Fruit fly (Drosophila melanogaster) whole organism, embryonic: ENCODE data around the gene Iris.
A peak's percentile ranks its signal among the peaks of the same experiment; 100 is the strongest.

Experiments
- Awh ChIP-seq: fragments of 200-800 bp; sonication (Bioruptor generic); IDR thresholded peaks from 2 replicates; pipeline ENCODE4, ENCODE4 v1.3.6; 2022; ENCODE audit warnings: missing biosample characterization, missing genetic modification characterization
- B-H2 ChIP-seq: fragments of 200-800 bp; sonication (Bioruptor generic); optimal IDR thresholded peaks from 2 replicates; lab custom pipeline; 2018; ENCODE audit warnings: missing biosample characterization, mild to moderate bottlenecking, missing genetic modification characterization
- Bdp1 ChIP-seq: fragments of 200-800 bp; sonication (Bioruptor generic); optimal IDR thresholded peaks from 3 replicates; lab custom pipeline; 2016; ENCODE audit warnings: missing biosample characterization, missing genetic modification characterization
- BtbVII ChIP-seq: fragments of 200-800 bp; sonication (Bioruptor generic); optimal IDR thresholded peaks from 3 replicates; lab custom pipeline; 2017; ENCODE audit warnings: missing biosample characterization, mild to moderate bottlenecking, missing genetic modification characterization
- CG10267 ChIP-seq: fragments of 200-800 bp; sonication (Bioruptor generic); optimal IDR thresholded peaks from 2 replicates; lab custom pipeline; 2018; ENCODE audit warnings: missing biosample characterization, mild to moderate bottlenecking, missing genetic modification characterization, moderate library complexity
- CG10274 ChIP-seq: fragments of 200-800 bp; sonication (Bioruptor generic); optimal IDR thresholded peaks from 3 replicates; lab custom pipeline; 2017; ENCODE audit warnings: missing biosample characterization, mild to moderate bottlenecking, missing genetic modification characterization
- CG11085 ChIP-seq: fragments of 200-800 bp; sonication (Bioruptor generic); IDR thresholded peaks from 2 replicates; pipeline ENCODE4 v1.3.6; 2022; ENCODE audit warnings: missing biosample characterization, missing genetic modification characterization
- CG11456 ChIP-seq: fragments of 200-800 bp; sonication (Bioruptor generic); IDR thresholded peaks from 3 replicates; pipeline ENCODE4 v1.3.6; 2022; ENCODE audit warnings: missing biosample characterization, missing genetic modification characterization
- CG12155 ChIP-seq: fragments of 200-800 bp; sonication (Bioruptor generic); optimal IDR thresholded peaks from 3 replicates; lab custom pipeline; 2016; ENCODE audit warnings: missing biosample characterization, missing genetic modification characterization
- CG12942 ChIP-seq: fragments of 200-800 bp; sonication (Bioruptor generic); optimal IDR thresholded peaks from 3 replicates; lab custom pipeline; 2016; ENCODE audit warnings: missing biosample characterization, missing genetic modification characterization
- CG13296 ChIP-seq: fragments of 200-800 bp; sonication (Bioruptor generic); optimal IDR thresholded peaks from 3 replicates; lab custom pipeline; 2018; ENCODE audit warnings: missing biosample characterization, mild to moderate bottlenecking, missing genetic modification characterization
- CG14441 ChIP-seq: fragments of 200-800 bp; sonication (Bioruptor generic); IDR thresholded peaks from 2 replicates; pipeline ENCODE4 v1.3.6; 2022; ENCODE audit warnings: missing biosample characterization, missing genetic modification characterization
- CG14860 ChIP-seq: fragments of 200-800 bp; sonication (Bioruptor generic); IDR thresholded peaks from 3 replicates; pipeline ENCODE4 v1.3.6; 2022; ENCODE audit warnings: missing biosample characterization, missing genetic modification characterization; ENCODE audit not compliant: partially characterized antibody
- CG16813 ChIP-seq: fragments of 200-800 bp; sonication (Bioruptor generic); IDR thresholded peaks from 3 replicates; pipeline ENCODE4 v1.3.6; 2022; ENCODE audit warnings: missing biosample characterization, missing genetic modification characterization; ENCODE audit not compliant: partially characterized antibody
- CG17359 ChIP-seq: fragments of 200-800 bp; sonication (Bioruptor generic); optimal IDR thresholded peaks from 3 replicates; lab custom pipeline; 2018; ENCODE audit warnings: missing biosample characterization, mild to moderate bottlenecking, missing genetic modification characterization, moderate library complexity
- CG17829 ChIP-seq: fragments of 200-800 bp; optimal IDR thresholded peaks from 2 replicates; lab custom pipeline; 2019; ENCODE audit warnings: missing biosample characterization, mild to moderate bottlenecking, missing genetic modification characterization, moderate library complexity
- CG2116 ChIP-seq: fragments of 200-800 bp; sonication (Bioruptor generic); optimal IDR thresholded peaks from 3 replicates; lab custom pipeline; 2018; ENCODE audit warnings: missing biosample characterization, mild to moderate bottlenecking, missing genetic modification characterization
- CG31441 ChIP-seq: fragments of 200-800 bp; sonication (Bioruptor generic); IDR thresholded peaks from 2 replicates; pipeline ENCODE4 v1.3.6; 2022; ENCODE audit warnings: missing biosample characterization, missing genetic modification characterization
- CG42726 ChIP-seq: fragments of 200-800 bp; sonication (Bioruptor generic); IDR thresholded peaks from 2 replicates; pipeline ENCODE4 v1.3.6; 2022; ENCODE audit warnings: missing biosample characterization, missing genetic modification characterization; ENCODE audit not compliant: partially characterized antibody
- CG4282 ChIP-seq: fragments of 200-800 bp; sonication (Bioruptor generic); optimal IDR thresholded peaks from 2 replicates; lab custom pipeline; 2016; ENCODE audit warnings: missing biosample characterization, missing genetic modification characterization
- CG4328 ChIP-seq: fragments of 200-800 bp; sonication (Bioruptor generic); optimal IDR thresholded peaks from 3 replicates; lab custom pipeline; 2017; ENCODE audit warnings: missing biosample characterization, missing genetic modification reagents, missing genetic modification characterization
- CG43689 ChIP-seq: fragments of 200-800 bp; sonication (Bioruptor generic); IDR thresholded peaks from 2 replicates; pipeline ENCODE4 v1.3.6; 2022; ENCODE audit warnings: missing biosample characterization, missing genetic modification characterization
- CG6654 ChIP-seq: fragments of 200-800 bp; sonication (Bioruptor generic); optimal IDR thresholded peaks from 2 replicates; lab custom pipeline; 2017; ENCODE audit warnings: missing biosample characterization, mild to moderate bottlenecking, missing genetic modification characterization
- CG8944 ChIP-seq: fragments of 200-800 bp; sonication (Bioruptor generic); optimal IDR thresholded peaks from 3 replicates; lab custom pipeline; 2016; ENCODE audit warnings: missing biosample characterization, missing genetic modification characterization
- Dip3 ChIP-seq: fragments of 200-800 bp; sonication (Bioruptor generic); optimal IDR thresholded peaks from 3 replicates; lab custom pipeline; 2016; ENCODE audit warnings: missing biosample characterization, missing genetic modification characterization
- HLH4C ChIP-seq: fragments of 200-800 bp; sonication (Bioruptor generic); IDR thresholded peaks from 3 replicates; pipeline ENCODE4 v1.3.6; 2022; ENCODE audit warnings: missing biosample characterization, missing genetic modification characterization; ENCODE audit not compliant: partially characterized antibody
- Mes4 ChIP-seq: fragments of 200-800 bp; sonication (Bioruptor generic); optimal IDR thresholded peaks from 2 replicates; lab custom pipeline; 2016; ENCODE audit warnings: missing biosample characterization, missing genetic modification characterization
- Mrtf ChIP-seq: fragments of 200-800 bp; sonication (Bioruptor generic); IDR thresholded peaks from 3 replicates; pipeline ENCODE4 v1.3.6; 2022; ENCODE audit warnings: missing biosample characterization, missing genetic modification characterization
- NC2β ChIP-seq: fragments of 200-800 bp; sonication (Bioruptor generic); optimal IDR thresholded peaks from 2 replicates; lab custom pipeline; 2016; ENCODE audit warnings: missing biosample characterization, missing genetic modification characterization
- Nf-YC ChIP-seq: fragments of 200-800 bp; optimal IDR thresholded peaks from 3 replicates; lab custom pipeline; 2019; ENCODE audit warnings: missing biosample characterization, mild to moderate bottlenecking, missing genetic modification characterization, moderate library complexity
- Spps ChIP-seq: fragments of 200-800 bp; sonication (Bioruptor generic); optimal IDR thresholded peaks from 2 replicates; lab custom pipeline; 2018; ENCODE audit warnings: missing biosample characterization, mild to moderate bottlenecking, missing genetic modification characterization
- Ssrp ChIP-seq: fragments of 200-800 bp; sonication (Bioruptor generic); optimal IDR thresholded peaks from 2 replicates; lab custom pipeline; 2018; ENCODE audit warnings: missing biosample characterization, mild to moderate bottlenecking, missing genetic modification characterization, moderate library complexity
- Tbp ChIP-seq: fragments of >200 bp; optimal IDR thresholded peaks from 2 replicates; lab custom pipeline; 2018; ENCODE audit warnings: missing biosample characterization, missing genetic modification characterization
- ab ChIP-seq: fragments of 200-800 bp; sonication (Bioruptor generic); optimal IDR thresholded peaks from 2 replicates; lab custom pipeline; 2016; ENCODE audit warnings: missing biosample characterization, missing genetic modification characterization
- ase ChIP-seq: fragments of 200-800 bp; sonication (Bioruptor generic); IDR thresholded peaks from 3 replicates; pipeline ENCODE4 v1.3.6; 2022; ENCODE audit warnings: missing biosample characterization, missing genetic modification characterization
- bbx ChIP-seq: fragments of 200-800 bp; sonication (Bioruptor generic); IDR thresholded peaks from 2 replicates; pipeline ENCODE4 v1.3.6; 2022; ENCODE audit warnings: missing biosample characterization, missing genetic modification characterization; ENCODE audit not compliant: partially characterized antibody
- bowl ChIP-seq: fragments of 200-800 bp; sonication (Bioruptor generic); IDR thresholded peaks from 2 replicates; pipeline ENCODE4 v1.3.6; 2022; ENCODE audit warnings: missing biosample characterization, missing genetic modification characterization
- cato ChIP-seq: fragments of 200-800 bp; sonication (Bioruptor generic); optimal IDR thresholded peaks from 2 replicates; lab custom pipeline; 2016; ENCODE audit warnings: missing biosample characterization, missing genetic modification characterization, borderline replicate concordance
- chm ChIP-seq: fragments of 200-800 bp; sonication (Bioruptor generic); IDR thresholded peaks from 2 replicates; pipeline ENCODE4 v1.3.6; 2022; ENCODE audit warnings: missing biosample characterization, missing genetic modification characterization
- eyg ChIP-seq: fragments of 200-800 bp; sonication (Bioruptor generic); optimal IDR thresholded peaks from 3 replicates; lab custom pipeline; 2016; ENCODE audit warnings: missing biosample characterization, missing genetic modification characterization
- ind ChIP-seq: fragments of 200-800 bp; sonication (Bioruptor generic); optimal IDR thresholded peaks from 3 replicates; lab custom pipeline; 2016; ENCODE audit warnings: missing biosample characterization, missing genetic modification characterization
- insv ChIP-seq, 2 experiments: fragments of 200-800 bp; sonication (Bioruptor generic); optimal IDR thresholded peaks; 3 replicates each; lab custom pipeline; 2016 to 2018; ENCODE audit warnings: missing biosample characterization in 2 of 2, missing genetic modification characterization in 2 of 2
- kah ChIP-seq: fragments of 200-800 bp; sonication (Bioruptor generic); optimal IDR thresholded peaks from 2 replicates; lab custom pipeline; 2018; ENCODE audit warnings: missing biosample characterization, mild to moderate bottlenecking, missing genetic modification characterization
- knrl ChIP-seq: fragments of 200-800 bp; sonication (Bioruptor generic); IDR thresholded peaks from 3 replicates; pipeline ENCODE4 v1.3.6; 2022; ENCODE audit warnings: missing biosample characterization, missing genetic modification characterization; ENCODE audit not compliant: partially characterized antibody
- lab ChIP-seq: fragments of 200-800 bp; sonication (Bioruptor generic); optimal IDR thresholded peaks from 3 replicates; lab custom pipeline; 2017; ENCODE audit warnings: missing biosample characterization, missing genetic modification characterization, mild to moderate bottlenecking, moderate library complexity, missing genetic modification reagents
- pnt ChIP-seq: fragments of 200-800 bp; sonication (Bioruptor generic); optimal IDR thresholded peaks from 3 replicates; lab custom pipeline; 2016; ENCODE audit warnings: missing biosample characterization, missing genetic modification characterization
- row ChIP-seq: fragments of 200-800 bp; sonication (Bioruptor generic); IDR thresholded peaks from 3 replicates; pipeline ENCODE4 v1.3.6; 2022; ENCODE audit warnings: missing biosample characterization, missing genetic modification characterization
- sna ChIP-seq: fragments of 200-800 bp; sonication (Bioruptor generic); IDR thresholded peaks from 2 replicates; pipeline ENCODE4 v1.3.6; 2022; ENCODE audit warnings: missing biosample characterization, missing genetic modification characterization; ENCODE audit not compliant: partially characterized antibody
- sr ChIP-seq: fragments of 200-800 bp; sonication (Bioruptor generic); IDR thresholded peaks from 3 replicates; pipeline ENCODE4 v1.3.6; 2022; ENCODE audit warnings: missing biosample characterization, missing genetic modification characterization
- twi ChIP-seq: fragments of 200-800 bp; optimal IDR thresholded peaks from 2 replicates; lab custom pipeline; 2019; ENCODE audit warnings: missing biosample characterization, mild to moderate bottlenecking, missing genetic modification characterization, moderate library complexity
- z ChIP-seq: fragments of 200-800 bp; sonication (Bioruptor generic); IDR thresholded peaks from 3 replicates; pipeline ENCODE4 v1.3.6; 2022; ENCODE audit warnings: missing biosample characterization, missing genetic modification characterization
- zen ChIP-seq: fragments of 200-800 bp; sonication (Bioruptor generic); optimal IDR thresholded peaks from 3 replicates; lab custom pipeline; 2018; ENCODE audit warnings: missing biosample characterization, mild to moderate bottlenecking, missing genetic modification characterization, moderate library complexity

Gene Iris

DNA sequence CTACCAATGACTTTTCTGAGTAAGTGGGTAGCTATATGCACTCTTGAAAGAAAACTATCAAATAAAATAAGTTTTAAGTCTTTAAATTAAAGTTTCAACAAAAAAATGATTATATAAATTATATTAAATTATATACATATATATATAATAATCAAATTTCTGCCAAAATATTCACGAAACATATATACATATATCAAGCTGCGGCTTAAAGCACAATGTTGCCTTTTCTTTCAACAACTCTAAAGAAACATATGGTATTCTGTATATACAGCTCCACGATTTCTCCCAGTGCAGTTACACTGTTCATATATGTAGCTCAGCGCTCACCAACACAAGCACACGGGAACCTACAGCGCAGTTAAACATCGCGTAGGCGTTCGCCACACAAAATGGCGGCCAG, 1.6 kb upstream of the Iris start (continued):
- TF ChIP-seq Bdp1 (GFP tag; lab: Kevin White, UChicago) = no peak
- no peak for TF ChIP-seq CG14441 (GFP tag; lab: Robert Waterston, UW)
- TF ChIP-seq HLH4C = no peak
- TF ChIP-seq CG4282 (GFP tag; lab: Kevin White, UChicago) = no peak
- TF ChIP-seq ind (GFP tag; lab: Kevin White, UChicago) = no peak
- no peak for TF ChIP-seq bowl (GFP tag; lab: Robert Waterston, UW)
- no peak for TF ChIP-seq CG11456 (GFP tag; lab: Robert Waterston, UW)
- no peak for TF ChIP-seq Awh (GFP tag; lab: Robert Waterston, UW)
- TF ChIP-seq row (GFP tag; lab: Robert Waterston, UW) = 0 out of 3 replicates have a peak, but pooled peaks have one; percentile 33
- TF ChIP-seq ab (GFP tag; lab: Kevin White, UChicago) = no peak
- TF ChIP-seq ase (GFP tag; lab: Robert Waterston, UW) = no peak
- TF ChIP-seq lab (GFP tag; lab: Kevin White, UChicago) = peak; percentile 62
- TF ChIP-seq knrl (GFP tag; lab: Robert Waterston, UW) = no peak
- TF ChIP-seq CG11085 (GFP tag; lab: Robert Waterston, UW) = no peak
- no peak for TF ChIP-seq CG4328 (GFP tag; lab: Kevin White, UChicago)
- TF ChIP-seq NC2β (GFP tag; lab: Kevin White, UChicago) = no peak
- TF ChIP-seq CG43689 (GFP tag; lab: Robert Waterston, UW) = no peak
- TF ChIP-seq CG17829 (tag; lab: Kevin White, UChicago) = no peak
- TF ChIP-seq zen (tag; lab: Kevin White, UChicago) = no peak
- TF ChIP-seq z (GFP tag; lab: Robert Waterston, UW) = no peak
- TF ChIP-seq bbx (GFP tag; lab: Robert Waterston, UW) = no peak
- no peak for TF ChIP-seq Ssrp (tag; lab: Kevin White, UChicago)
- TF ChIP-seq insv (GFP tag; optimal IDR thresholded peaks at IDR 0.05; lab: Kevin White, UChicago) = no peak
- no peak for TF ChIP-seq sr (GFP tag; lab: Robert Waterston, UW)
- no peak for TF ChIP-seq Spps (tag; lab: Kevin White, UChicago)
- TF ChIP-seq B-H2 (GFP tag; lab: Kevin White, UChicago) = no peak
- TF ChIP-seq cato (GFP tag; lab: Kevin White, UChicago) = no peak
- no peak for TF ChIP-seq CG42726 (GFP tag; lab: Robert Waterston, UW)
- TF ChIP-seq CG17359 (tag; lab: Kevin White, UChicago) = no peak
- TF ChIP-seq chm (GFP tag; lab: Robert Waterston, UW) = no peak
- TF ChIP-seq Mes4 (GFP tag; lab: Kevin White, UChicago) = no peak
- no peak for TF ChIP-seq CG12942
- TF ChIP-seq kah (GFP tag; lab: Kevin White, UChicago) = no peak
- TF ChIP-seq sna (GFP tag; lab: Robert Waterston, UW) = no peak
- no peak for TF ChIP-seq CG8944 (GFP tag; lab: Kevin White, UChicago)
- TF ChIP-seq CG13296 (GFP tag; lab: Kevin White, UChicago) = no peak
- TF ChIP-seq Dip3 (GFP tag; lab: Kevin White, UChicago) = no peak
- no peak for TF ChIP-seq twi (tag; lab: Kevin White, UChicago)
- no peak for TF ChIP-seq CG12155 (GFP tag; lab: Kevin White, UChicago)
- no peak for TF ChIP-seq pnt (GFP tag; lab: Kevin White, UChicago)
- TF ChIP-seq CG6654 (GFP tag; lab: Kevin White, UChicago) = no peak
- TF ChIP-seq Tbp = no peak
- TF ChIP-seq eyg (GFP tag; lab: Kevin White, UChicago) = no peak
- no peak for TF ChIP-seq CG14860 (GFP tag; lab: Robert Waterston, UW)
- no peak for TF ChIP-seq Mrtf (GFP tag; lab: Robert Waterston, UW)
- TF ChIP-seq CG10274 = no peak
- no peak for TF ChIP-seq CG10267 (tag; lab: Kevin White, UChicago)
- no peak for TF ChIP-seq CG16813 (GFP tag; lab: Robert Waterston, UW)
- 0 out of 2 replicates have a peak, but pooled peaks have one; percentile 30 for TF ChIP-seq CG31441 (GFP tag; lab: Robert Waterston, UW)
- no peak for TF ChIP-seq CG2116
- no peak for TF ChIP-seq Nf-YC
- no peak for TF ChIP-seq BtbVII
